Fruit fly (Drosophila melanogaster) whole organism, embryonic: ENCODE data around the gene EndoGI.

ENCODE experiments used
- Awh ChIP-seq: fragments of 200-800 bp; sonication (Bioruptor generic); IDR thresholded peaks from 2 replicates; pipeline ENCODE4, ENCODE4 v1.3.6; 2022; ENCODE audit warnings: missing biosample characterization, missing genetic modification characterization
- CG10209 ChIP-seq: fragments of 200-800 bp; sonication (Bioruptor generic); optimal IDR thresholded peaks from 3 replicates; lab custom pipeline; 2017; ENCODE audit warnings: missing biosample characterization, mild to moderate bottlenecking, missing genetic modification characterization, missing genetic modification reagents
- CG1024 ChIP-seq: fragments of 200-800 bp; sonication (Bioruptor generic); IDR thresholded peaks from 2 replicates; pipeline ENCODE4 v1.3.6; 2022; ENCODE audit warnings: missing biosample characterization, missing genetic modification characterization
- CG10274 ChIP-seq: fragments of 200-800 bp; sonication (Bioruptor generic); optimal IDR thresholded peaks from 3 replicates; lab custom pipeline; 2017; ENCODE audit warnings: missing biosample characterization, mild to moderate bottlenecking, missing genetic modification characterization
- CG11085 ChIP-seq: fragments of 200-800 bp; sonication (Bioruptor generic); IDR thresholded peaks from 2 replicates; pipeline ENCODE4 v1.3.6; 2022; ENCODE audit warnings: missing biosample characterization, missing genetic modification characterization
- CG11093 ChIP-seq: fragments of 200-800 bp; sonication (Bioruptor generic); IDR thresholded peaks from 3 replicates; pipeline ENCODE4 v1.3.6; 2022; ENCODE audit warnings: missing biosample characterization, missing genetic modification characterization
- CG12071 ChIP-seq: fragments of 200-800 bp; sonication (Bioruptor generic); optimal IDR thresholded peaks from 3 replicates; lab custom pipeline; 2018; ENCODE audit warnings: missing biosample characterization, mild to moderate bottlenecking, missing genetic modification characterization
- CG1233 ChIP-seq: fragments of 200-800 bp; sonication (Bioruptor generic); optimal IDR thresholded peaks from 4 replicates; lab custom pipeline; 2018; ENCODE audit warnings: missing biosample characterization, mild to moderate bottlenecking, missing genetic modification characterization
- CG14441 ChIP-seq: fragments of 200-800 bp; sonication (Bioruptor generic); IDR thresholded peaks from 2 replicates; pipeline ENCODE4 v1.3.6; 2022; ENCODE audit warnings: missing biosample characterization, missing genetic modification characterization
- CG17186 ChIP-seq: fragments of 200-800 bp; sonication (Bioruptor generic); optimal IDR thresholded peaks from 3 replicates; lab custom pipeline; 2017; ENCODE audit warnings: missing biosample characterization, missing genetic modification reagents, missing genetic modification characterization
- CG17385 ChIP-seq: fragments of 200-800 bp; sonication (Bioruptor generic); optimal IDR thresholded peaks from 3 replicates; lab custom pipeline; 2018; ENCODE audit warnings: missing biosample characterization, mild to moderate bottlenecking, missing genetic modification characterization
- CG1792 ChIP-seq: fragments of 200-800 bp; sonication (Bioruptor generic); optimal IDR thresholded peaks from 2 replicates; lab custom pipeline; 2016; ENCODE audit warnings: missing biosample characterization, missing genetic modification characterization
- CG2120 ChIP-seq: fragments of 200-800 bp; sonication (Bioruptor generic); optimal IDR thresholded peaks from 3 replicates; lab custom pipeline; 2016; ENCODE audit warnings: missing biosample characterization, missing genetic modification characterization
- CG2199 ChIP-seq: fragments of 200-800 bp; sonication (Bioruptor generic); IDR thresholded peaks from 3 replicates; pipeline ENCODE4 v1.3.6; 2022; ENCODE audit warnings: missing biosample characterization, missing genetic modification characterization
- CG2678 ChIP-seq: fragments of 200-800 bp; sonication (Bioruptor generic); optimal IDR thresholded peaks from 3 replicates; lab custom pipeline; 2019; ENCODE audit warnings: missing biosample characterization, mild to moderate bottlenecking, missing genetic modification characterization, moderate library complexity
- CG3726 ChIP-seq: fragments of 200-800 bp; sonication (Bioruptor generic); IDR thresholded peaks from 3 replicates; pipeline ENCODE4, ENCODE4 v1.3.6; 2022; ENCODE audit warnings: missing biosample characterization, missing genetic modification characterization
- CG6854 ChIP-seq: fragments of 200-800 bp; sonication (Bioruptor generic); optimal IDR thresholded peaks from 3 replicates; lab custom pipeline; 2017; ENCODE audit warnings: missing biosample characterization, mild to moderate bottlenecking, missing genetic modification characterization
- CG7372 ChIP-seq: fragments of 200-800 bp; sonication (Bioruptor generic); IDR thresholded peaks from 2 replicates; pipeline ENCODE4 v1.3.6; 2022; ENCODE audit warnings: missing biosample characterization, missing genetic modification characterization
- CG8290 ChIP-seq, 3 experiments: fragments of 200-800 bp; sonication (Bioruptor generic); optimal IDR thresholded peaks; 2 replicates each; lab custom pipeline; 2016 to 2019; ENCODE audit warnings: missing biosample characterization in 3 of 3, missing genetic modification characterization in 3 of 3, mild to moderate bottlenecking in 2 of 3, moderate library complexity in 1 of 3
- Dad ChIP-seq: fragments of 200-800 bp; sonication (Bioruptor generic); optimal IDR thresholded peaks from 3 replicates; lab custom pipeline; 2016; ENCODE audit warnings: missing biosample characterization, missing genetic modification characterization
- Dp ChIP-seq: fragments of 200-800 bp; sonication (Bioruptor generic); optimal IDR thresholded peaks from 2 replicates; lab custom pipeline; 2018; ENCODE audit warnings: missing biosample characterization, mild to moderate bottlenecking, missing genetic modification characterization, moderate library complexity
- Gsc ChIP-seq: fragments of 200-800 bp; sonication (Bioruptor generic); IDR thresholded peaks from 2 replicates; pipeline ENCODE4 v1.3.6; 2022; ENCODE audit warnings: missing biosample characterization, missing genetic modification characterization
- HmgD ChIP-seq: fragments of 200-800 bp; sonication (Bioruptor generic); optimal IDR thresholded peaks from 3 replicates; lab custom pipeline; 2016; ENCODE audit warnings: missing biosample characterization, missing genetic modification characterization
- Hr78 ChIP-seq, 2 experiments: fragments of 200-800 bp in 1 of 2; fragments of >200 bp in 1 of 2; sonication (Bioruptor generic) in 1 of 2; optimal IDR thresholded peaks; 2 replicates each; lab custom pipeline; 2017 to 2019; ENCODE audit warnings: missing biosample characterization in 2 of 2, missing genetic modification characterization in 2 of 2, mild to moderate bottlenecking in 1 of 2, moderate library complexity in 1 of 2
- MBD-R2 ChIP-seq: fragments of 200-800 bp; sonication (Bioruptor generic); IDR thresholded peaks from 2 replicates; pipeline ENCODE4 v1.3.6; 2022; ENCODE audit warnings: missing biosample characterization, missing genetic modification characterization
- NFAT ChIP-seq: fragments of 200-800 bp; sonication (Bioruptor generic); IDR thresholded peaks from 2 replicates; pipeline ENCODE4 v1.3.6; 2022; ENCODE audit warnings: missing biosample characterization, missing genetic modification characterization
- Optix ChIP-seq: fragments of 200-800 bp; sonication (Bioruptor generic); IDR thresholded peaks from 3 replicates; pipeline ENCODE4 v1.3.6; 2022; ENCODE audit warnings: missing biosample characterization, missing genetic modification characterization
- Ptx1 ChIP-seq: fragments of 200-800 bp; sonication (Bioruptor generic); IDR thresholded peaks from 2 replicates; pipeline ENCODE4 v1.3.6; 2022; ENCODE audit warnings: missing biosample characterization, missing genetic modification characterization
- ato ChIP-seq: fragments of 200-800 bp; sonication (Bioruptor generic); IDR thresholded peaks from 2 replicates; pipeline ENCODE4 v1.3.6; 2022; ENCODE audit warnings: missing biosample characterization, missing genetic modification characterization; ENCODE audit not compliant: partially characterized antibody
- br ChIP-seq: fragments of >200 bp; optimal IDR thresholded peaks from 2 replicates; lab custom pipeline; 2017
- cad ChIP-seq: fragments of >200 bp; optimal IDR thresholded peaks from 2 replicates; lab custom pipeline; 2017; ENCODE audit warnings: missing biosample characterization, missing genetic modification characterization
- cas ChIP-seq: fragments of 200-800 bp; sonication (Bioruptor generic); IDR thresholded peaks from 2 replicates; pipeline ENCODE4 v1.3.6; 2022; ENCODE audit warnings: missing biosample characterization, missing genetic modification characterization
- corto ChIP-seq: fragments of 200-800 bp; sonication (Bioruptor generic); optimal IDR thresholded peaks from 2 replicates; lab custom pipeline; 2016; ENCODE audit warnings: missing biosample characterization, mild to moderate bottlenecking, missing genetic modification characterization, moderate library complexity
- crc ChIP-seq: fragments of 200-800 bp; sonication (Bioruptor generic); optimal IDR thresholded peaks from 2 replicates; lab custom pipeline; 2016; ENCODE audit warnings: missing biosample characterization, missing genetic modification characterization
- crol ChIP-seq: fragments of 200-800 bp; sonication (Bioruptor generic); IDR thresholded peaks from 2 replicates; pipeline ENCODE4 v1.3.6; 2022; ENCODE audit warnings: missing biosample characterization, missing genetic modification characterization
- crp ChIP-seq, 2 experiments: fragments of 200-800 bp; sonication (Bioruptor generic); optimal IDR thresholded peaks; 2 replicates in 1 of 2; 3 replicates in 1 of 2; lab custom pipeline; 2017; ENCODE audit warnings: missing biosample characterization in 2 of 2, missing genetic modification characterization in 2 of 2, mild to moderate bottlenecking in 1 of 2, moderate library complexity in 1 of 2
- cwo ChIP-seq: fragments of 200-800 bp; sonication (Bioruptor generic); optimal IDR thresholded peaks from 3 replicates; lab custom pipeline; 2017; ENCODE audit warnings: missing biosample characterization, missing genetic modification characterization, mild to moderate bottlenecking, moderate library complexity, missing genetic modification reagents
- da ChIP-seq: fragments of 200-800 bp; sonication (Bioruptor generic); optimal IDR thresholded peaks from 2 replicates; lab custom pipeline; 2016; ENCODE audit warnings: missing biosample characterization, missing genetic modification characterization
- fd3F ChIP-seq: fragments of 200-800 bp; sonication (Bioruptor generic); optimal IDR thresholded peaks from 2 replicates; lab custom pipeline; 2018; ENCODE audit warnings: missing biosample characterization, mild to moderate bottlenecking, missing genetic modification characterization, moderate library complexity
- h ChIP-seq: fragments of >200 bp; optimal IDR thresholded peaks from 2 replicates; lab custom pipeline; 2017
- knrl ChIP-seq: fragments of 200-800 bp; sonication (Bioruptor generic); IDR thresholded peaks from 3 replicates; pipeline ENCODE4 v1.3.6; 2022; ENCODE audit warnings: missing biosample characterization, missing genetic modification characterization; ENCODE audit not compliant: partially characterized antibody
- lab ChIP-seq: fragments of 200-800 bp; sonication (Bioruptor generic); optimal IDR thresholded peaks from 3 replicates; lab custom pipeline; 2017; ENCODE audit warnings: missing biosample characterization, missing genetic modification characterization, mild to moderate bottlenecking, moderate library complexity, missing genetic modification reagents
- lov ChIP-seq, 2 experiments: fragments of 200-800 bp in 1 of 2; fragments of >200 bp in 1 of 2; sonication (Bioruptor generic) in 1 of 2; IDR thresholded peaks in 1 of 2; optimal IDR thresholded peaks in 1 of 2; 2 replicates in 1 of 2; 3 replicates in 1 of 2; pipeline versions ENCODE4 v1.3.6 to Lab custom; 2017 to 2022; ENCODE audit warnings: missing biosample characterization in 1 of 2, missing genetic modification characterization in 1 of 2
- p53 ChIP-seq: fragments of 200-800 bp; sonication (Bioruptor generic); optimal IDR thresholded peaks from 2 replicates; lab custom pipeline; 2016; ENCODE audit warnings: missing biosample characterization, missing genetic modification characterization
- pita ChIP-seq: fragments of 200-800 bp; sonication (Bioruptor generic); optimal IDR thresholded peaks from 2 replicates; lab custom pipeline; 2017; ENCODE audit warnings: missing biosample characterization, mild to moderate bottlenecking, missing genetic modification characterization
- row ChIP-seq: fragments of 200-800 bp; sonication (Bioruptor generic); IDR thresholded peaks from 3 replicates; pipeline ENCODE4 v1.3.6; 2022; ENCODE audit warnings: missing biosample characterization, missing genetic modification characterization
- slbo ChIP-seq: fragments of 200-800 bp; sonication (Bioruptor generic); IDR thresholded peaks from 2 replicates; pipeline ENCODE4 v1.3.6; 2022; ENCODE audit warnings: missing biosample characterization, missing genetic modification characterization
- sna ChIP-seq: fragments of 200-800 bp; sonication (Bioruptor generic); IDR thresholded peaks from 2 replicates; pipeline ENCODE4 v1.3.6; 2022; ENCODE audit warnings: missing biosample characterization, missing genetic modification characterization; ENCODE audit not compliant: partially characterized antibody
- unc-4 ChIP-seq: fragments of 200-800 bp; sonication (Bioruptor generic); IDR thresholded peaks from 2 replicates; pipeline ENCODE4 v1.3.6; 2022; ENCODE audit warnings: missing biosample characterization, missing genetic modification characterization; ENCODE audit not compliant: partially characterized antibody
- wek ChIP-seq: fragments of 200-800 bp; sonication (Bioruptor generic); optimal IDR thresholded peaks from 3 replicates; lab custom pipeline; 2018; ENCODE audit warnings: missing biosample characterization, mild to moderate bottlenecking, missing genetic modification characterization, moderate library complexity
- zfh2 ChIP-seq: fragments of 200-800 bp; sonication (Bioruptor generic); optimal IDR thresholded peaks from 2 replicates; lab custom pipeline; 2016; ENCODE audit warnings: missing biosample characterization, missing genetic modification characterization

EndoGI gene

dm6 chr2L:16231265-16231664, 26.2 kb upstream of the EndoGI start, which contains the start of gene Ca-Ma2d (continued):
- TF ChIP-seq CG8290 (GFP tag; optimal IDR thresholded peaks at IDR 0.05; lab: Kevin White, UChicago) (no peak), CG8290 (tag; optimal IDR thresholded peaks at IDR 0.05; lab: Kevin White, UChicago) (no peak), unc-4 (GFP tag; lab: Robert Waterston, UW) (0 out of 2 replicates have a peak, but pooled peaks have one; percentile 33), knrl (GFP tag; lab: Robert Waterston, UW) (no peak), CG1792 (GFP tag; lab: Kevin White, UChicago) (no peak), p53 (GFP tag; lab: Kevin White, UChicago) (no peak), MBD-R2 (GFP tag; lab: Robert Waterston, UW) (no peak), row (GFP tag; lab: Robert Waterston, UW) (no peak), lab (GFP tag; lab: Kevin White, UChicago) (peak; percentile 44), CG2678 (no peak), Hr78 (GFP tag; optimal IDR thresholded peaks at IDR 0.05; lab: Kevin White, UChicago) (no peak), crol (GFP tag; lab: Robert Waterston, UW) (no peak), cas (GFP tag; lab: Robert Waterston, UW) (no peak), Gsc (no peak), CG14441 (GFP tag; lab: Robert Waterston, UW) (no peak), CG3726 (GFP tag; lab: Robert Waterston, UW) (no peak), CG11093 (GFP tag; lab: Robert Waterston, UW) (no peak), Awh (GFP tag; lab: Robert Waterston, UW) (no peak), cwo (no peak), pita (GFP tag; lab: Kevin White, UChicago) (no peak), Dad (no peak), ato (GFP tag; lab: Robert Waterston, UW) (peak; percentile 37; the same call in 1 of the 2 replicates), CG11085 (GFP tag; lab: Robert Waterston, UW) (no peak), CG6854 (GFP tag; lab: Kevin White, UChicago) (no peak), da (GFP tag; lab: Kevin White, UChicago) (no peak), CG17385 (GFP tag; lab: Kevin White, UChicago) (peak; percentile 1), CG7372 (GFP tag; lab: Robert Waterston, UW) (no peak), CG10274 (GFP tag; lab: Kevin White, UChicago) (no peak), wek (GFP tag; lab: Kevin White, UChicago) (no peak), br (lab: Kevin White, UChicago) (no peak), CG12071 (no peak), Ptx1 (GFP tag; lab: Robert Waterston, UW) (no peak), NFAT (GFP tag; lab: Robert Waterston, UW) (no peak), slbo (GFP tag; lab: Robert Waterston, UW) (no peak), lov (optimal IDR thresholded peaks at IDR 0.05; lab: Kevin White, UChicago) (no peak), lov (GFP tag; IDR thresholded peaks at IDR 0.05; lab: Robert Waterston, UW) (no peak), crp (GFP tag; optimal IDR thresholded peaks at IDR 0.05; lab: Kevin White, UChicago) (peak in 1 of 2 experiments; percentile 78), Dp (GFP tag; lab: Kevin White, UChicago) (no peak), CG17186 (GFP tag; lab: Kevin White, UChicago) (no peak), cad (GFP tag; lab: Kevin White, UChicago) (no peak), sna (GFP tag; lab: Robert Waterston, UW) (no peak), h (lab: Kevin White, UChicago) (no peak), CG10209 (no peak), HmgD (GFP tag; lab: Kevin White, UChicago) (no peak), corto (GFP tag; lab: Kevin White, UChicago) (no peak), crc (GFP tag; lab: Kevin White, UChicago) (no peak), CG2120 (GFP tag; lab: Kevin White, UChicago) (no peak), fd3F (no peak), zfh2 (GFP tag; lab: Kevin White, UChicago) (no peak), CG1024 (GFP tag; lab: Robert Waterston, UW) (no peak), CG2199 (GFP tag; lab: Robert Waterston, UW) (peak; percentile 48; the same call in 1 of the 3 replicates), Optix (GFP tag; lab: Robert Waterston, UW) (no peak), CG1233 (GFP tag; lab: Kevin White, UChicago) (no peak)
